Worm (Caenorhabditis elegans) whole organism, L3 larva: ENCODE results near the gene mltn-13.

Source experiments
- R02D3.7 ChIP-seq: fragments of 150-350 bp; optimal IDR thresholded peaks from 2 replicates; lab custom pipeline; 2014; ENCODE audit warnings: missing biosample characterization, missing genetic modification characterization
- aly-2 ChIP-seq: fragments of 150-350 bp; optimal IDR thresholded peaks from 2 replicates; lab custom pipeline; 2014; ENCODE audit warnings: missing biosample characterization, missing genetic modification characterization
- ama-1 ChIP-seq: fragments of 150-350 bp; optimal IDR thresholded peaks from 2 replicates; lab custom pipeline; 2018
- ceh-16 ChIP-seq: sonication (generic microtip); optimal IDR thresholded peaks from 2 replicates; lab custom pipeline; 2017; ENCODE audit warnings: missing biosample characterization, missing genetic modification characterization
- ceh-28 ChIP-seq: fragments of 150-350 bp; optimal IDR thresholded peaks from 2 replicates; lab custom pipeline; 2014; ENCODE audit warnings: missing biosample characterization, missing genetic modification reagents, missing genetic modification characterization
- ceh-82 ChIP-seq: fragments of 150-350 bp; optimal IDR thresholded peaks from 2 replicates; lab custom pipeline; 2014; ENCODE audit warnings: missing biosample characterization, missing genetic modification characterization
- ceh-9 ChIP-seq: sonication (generic microtip); optimal IDR thresholded peaks from 2 replicates; lab custom pipeline; 2018; ENCODE audit warnings: missing biosample characterization, missing genetic modification characterization
- daf-12 ChIP-seq: fragments of 150-350 bp; optimal IDR thresholded peaks from 2 replicates; lab custom pipeline; 2014; ENCODE audit warnings: missing biosample characterization, missing genetic modification reagents, missing genetic modification characterization
- egl-27 ChIP-seq: sonication (generic microtip); optimal IDR thresholded peaks from 4 replicates; lab custom pipeline; 2017; ENCODE audit warnings: missing biosample characterization, missing genetic modification reagents, missing genetic modification characterization
- egl-5 ChIP-seq: fragments of 150-350 bp; optimal IDR thresholded peaks from 2 replicates; lab custom pipeline; 2017; ENCODE audit warnings: missing biosample characterization, missing genetic modification reagents, missing genetic modification characterization, inconsistent platforms
- elt-1 ChIP-seq: fragments of 150-350 bp; optimal IDR thresholded peaks from 2 replicates; lab custom pipeline; 2014; ENCODE audit warnings: missing biosample characterization, missing genetic modification characterization
- eor-1 ChIP-seq, 2 experiments: fragments of 150-350 bp; optimal IDR thresholded peaks; 2 replicates each; lab custom pipeline; 2014 to 2018; ENCODE audit warnings: missing biosample characterization in 2 of 2, missing genetic modification characterization in 2 of 2
- fkh-10 ChIP-seq: sonication (generic microtip); optimal IDR thresholded peaks from 2 replicates; lab custom pipeline; 2017; ENCODE audit warnings: missing biosample characterization, missing genetic modification reagents, missing genetic modification characterization
- fos-1 ChIP-seq: fragments of 150-350 bp; optimal IDR thresholded peaks from 2 replicates; lab custom pipeline; 2014; ENCODE audit warnings: missing biosample characterization, missing genetic modification characterization
- hmg-11 ChIP-seq: sonication (generic microtip); optimal IDR thresholded peaks from 2 replicates; lab custom pipeline; 2016; ENCODE audit warnings: missing genetic modification characterization, missing compliant biosample characterization
- jun-1 ChIP-seq: fragments of 150-350 bp; optimal IDR thresholded peaks from 2 replicates; lab custom pipeline; 2014; ENCODE audit warnings: missing biosample characterization, missing genetic modification reagents, missing genetic modification characterization
- lsy-12 ChIP-seq: sonication (generic microtip); optimal IDR thresholded peaks from 2 replicates; lab custom pipeline; 2016; ENCODE audit warnings: mild to moderate bottlenecking, missing genetic modification characterization, missing compliant biosample characterization
- mdl-1 ChIP-seq: fragments of 150-350 bp; optimal IDR thresholded peaks from 2 replicates; lab custom pipeline; 2014; ENCODE audit warnings: missing biosample characterization, missing genetic modification characterization
- mml-1 ChIP-seq: fragments of 150-350 bp; sonication (generic microtip); optimal IDR thresholded peaks from 3 replicates; lab custom pipeline; 2014; ENCODE audit warnings: missing biosample characterization, missing genetic modification characterization
- nfya-1 ChIP-seq: sonication (generic microtip); optimal IDR thresholded peaks from 2 replicates; lab custom pipeline; 2017; ENCODE audit warnings: missing genetic modification characterization, mild to moderate bottlenecking, missing compliant biosample characterization, antibody characterized with exemption, moderate library complexity; ENCODE audit not compliant: insufficient read depth
- nhr-11 ChIP-seq: fragments of 150-350 bp; optimal IDR thresholded peaks from 2 replicates; lab custom pipeline; 2014; ENCODE audit warnings: missing biosample characterization, missing genetic modification characterization
- nhr-12 ChIP-seq: fragments of 150-350 bp; optimal IDR thresholded peaks from 2 replicates; lab custom pipeline; 2014; ENCODE audit warnings: missing biosample characterization, missing genetic modification characterization
- nhr-23 ChIP-seq: fragments of 150-350 bp; optimal IDR thresholded peaks from 2 replicates; lab custom pipeline; 2014; ENCODE audit warnings: missing biosample characterization, missing genetic modification reagents, missing genetic modification characterization
- nhr-43 ChIP-seq: sonication (generic microtip); optimal IDR thresholded peaks from 2 replicates; lab custom pipeline; 2016; ENCODE audit warnings: mild to moderate bottlenecking, missing genetic modification characterization, missing compliant biosample characterization; ENCODE audit not compliant: poor library complexity, severe bottlenecking
- nhr-67 ChIP-seq: fragments of 150-350 bp; optimal IDR thresholded peaks from 2 replicates; lab custom pipeline; 2014; ENCODE audit warnings: missing biosample characterization, missing genetic modification characterization
- nhr-76 ChIP-seq: fragments of 150-350 bp; sonication (generic microtip); optimal IDR thresholded peaks from 5 replicates; lab custom pipeline; 2014; ENCODE audit warnings: missing biosample characterization, missing genetic modification characterization
- nhr-77 ChIP-seq: fragments of 150-350 bp; optimal IDR thresholded peaks from 2 replicates; lab custom pipeline; 2014; ENCODE audit warnings: missing biosample characterization, missing genetic modification characterization
- pha-4 ChIP-seq: fragments of 150-350 bp; optimal IDR thresholded peaks from 2 replicates; lab custom pipeline; 2014; ENCODE audit warnings: missing biosample characterization, missing genetic modification reagents, missing genetic modification characterization
- pqm-1 ChIP-seq: fragments of 150-350 bp; optimal IDR thresholded peaks from 2 replicates; lab custom pipeline; 2017; ENCODE audit warnings: missing biosample characterization, missing genetic modification characterization, inconsistent platforms
- skn-1 ChIP-seq: fragments of 150-350 bp; optimal IDR thresholded peaks from 2 replicates; lab custom pipeline; 2014; ENCODE audit warnings: missing biosample characterization, missing genetic modification characterization
- unc-39 ChIP-seq: sonication (generic microtip); optimal IDR thresholded peaks from 4 replicates; lab custom pipeline; 2017; ENCODE audit warnings: missing biosample characterization, missing genetic modification characterization
- unc-62 ChIP-seq: fragments of 150-350 bp; sonication (generic microtip); optimal IDR thresholded peaks from 4 replicates; lab custom pipeline; 2014; ENCODE audit warnings: missing biosample characterization, missing genetic modification reagents, missing genetic modification characterization
- zag-1 ChIP-seq: fragments of 150-350 bp; optimal IDR thresholded peaks from 2 replicates; lab custom pipeline; 2014; ENCODE audit warnings: missing biosample characterization, missing genetic modification characterization
- ztf-4 ChIP-seq: fragments of 150-350 bp; optimal IDR thresholded peaks from 2 replicates; lab custom pipeline; 2014; ENCODE audit warnings: missing biosample characterization, missing genetic modification characterization

Gene mltn-13

ce11 chrX:4429364-4429763 is 18.8 kb downstream of the mltn-13 start:
- TF ChIP-seq pha-4 (no peak), nhr-43 (tag; lab: Kevin White, UChicago) (no peak), R02D3.7 (no peak), skn-1 (no peak), fos-1 (tag; lab: Kevin White, UChicago) (no peak), unc-39 (tag; lab: Kevin White, UChicago) (no peak), pqm-1 (no peak), ceh-16 (tag; lab: Kevin White, UChicago) (no peak), lsy-12 (no peak), nhr-76 (tag; lab: Kevin White, UChicago) (no peak), nfya-1 (tag; lab: Kevin White, UChicago) (no peak), eor-1 (tag; optimal IDR thresholded peaks at IDR 0.05; lab: Kevin White, UChicago) (no peak), nhr-67 (tag; lab: Kevin White, UChicago) (no peak), aly-2 (no peak), fkh-10 (GFP tag; lab: Kevin White, UChicago) (no peak), mml-1 (no peak), hmg-11 (tag; lab: Kevin White, UChicago) (no peak), ceh-28 (no peak), nhr-77 (tag; lab: Kevin White, UChicago) (no peak), nhr-23 (no peak)

- no peak for TF ChIP-seq ceh-9 (tag; lab: Kevin White, UChicago)
- TF ChIP-seq fos-1 (tag; lab: Kevin White, UChicago) = no peak
- no peak for TF ChIP-seq egl-5 (tag; lab: Kevin White, UChicago)
- no peak for TF ChIP-seq ceh-16 (tag; lab: Kevin White, UChicago)
- no peak for TF ChIP-seq nhr-23
- TF ChIP-seq ztf-4 (tag; lab: Kevin White, UChicago) = no peak
- no peak for TF ChIP-seq jun-1 (tag; lab: Kevin White, UChicago)
- no peak for TF ChIP-seq ceh-82 (tag; lab: Kevin White, UChicago)
- TF ChIP-seq pqm-1 = no peak
- no peak for TF ChIP-seq zag-1
These were observed 20.8 kb downstream of the mltn-13 start for ce11 chrX:4427387-4427786.

ce11 chrX:4426496-4426895 is 21.7 kb downstream of the mltn-13 start:
- TF ChIP-seq fos-1 (tag; lab: Kevin White, UChicago) = no peak
- TF ChIP-seq ceh-9 (tag; lab: Kevin White, UChicago) = no peak
- no peak for TF ChIP-seq nhr-12 (tag; lab: Kevin White, UChicago)
- TF ChIP-seq lsy-12 = no peak
- no peak for TF ChIP-seq ama-1 (lab: Kevin White, UChicago)
- TF ChIP-seq nhr-11 = no peak
- TF ChIP-seq elt-1 (tag; lab: Kevin White, UChicago) = no peak
- no peak for TF ChIP-seq skn-1
- TF ChIP-seq nhr-77 (tag; lab: Kevin White, UChicago) = no peak
- TF ChIP-seq, all 47 proteins: peak for 0

ce11 chrX:4424254-4424653 is 23.9 kb downstream of the mltn-13 start:
- TF ChIP-seq mml-1 (no peak), daf-12 (tag; lab: Kevin White, UChicago) (no peak), nhr-67 (tag; lab: Kevin White, UChicago) (no peak), fkh-10 (GFP tag; lab: Kevin White, UChicago) (peak; percentile 33)

- TF ChIP-seq mdl-1 (tag; lab: Kevin White, UChicago) = no peak
- TF ChIP-seq ztf-4 (tag; lab: Kevin White, UChicago) = no peak
- TF ChIP-seq nhr-43 (tag; lab: Kevin White, UChicago) = no peak
- TF ChIP-seq mml-1 = no peak
These were observed 29.4 kb downstream of the mltn-13 start, which contains the start of gene dop-1 for ce11 chrX:4418751-4419150. TSS of gene dop-1 (minus strand) at chrX:4418851.

ce11 chrX:4415289-4415688 is 32.9 kb downstream of the mltn-13 start:
- TF ChIP-seq nhr-12 (tag; lab: Kevin White, UChicago) = no peak
- TF ChIP-seq unc-62 = no peak
- TF ChIP-seq egl-5 (tag; lab: Kevin White, UChicago) = no peak
- no peak for TF ChIP-seq skn-1
- peak; percentile 50 for TF ChIP-seq fkh-10 (GFP tag; lab: Kevin White, UChicago)
- TF ChIP-seq jun-1 (tag; lab: Kevin White, UChicago) = no peak
- no peak for TF ChIP-seq egl-27
